Fruit fly (Drosophila melanogaster): ENCODE results near the gene cdm.

Gene cdm

DNA sequence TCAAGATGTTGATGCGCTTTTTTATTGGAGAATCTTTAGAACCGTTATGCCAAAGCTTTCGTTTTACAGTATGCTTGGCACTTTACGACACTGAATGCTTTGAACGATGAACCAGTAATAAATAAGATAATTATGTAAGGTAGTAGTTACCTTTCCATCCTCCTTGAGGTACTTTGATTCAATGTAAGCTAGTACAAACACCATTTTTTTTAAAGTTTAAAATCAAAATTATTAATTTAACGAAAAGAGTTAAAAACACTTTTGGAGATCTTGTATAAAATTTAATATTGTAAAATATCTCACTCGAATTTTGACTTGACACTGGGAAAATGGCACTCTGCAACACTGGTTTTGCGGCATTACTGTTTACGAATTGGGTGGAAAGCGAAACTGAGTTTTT, 2.1 kb upstream of the cdm start, which contains the start of the genes Arp5 and CG7208:
Arp5 (plus strand) TSS at position 114 of the 400 bp plus-strand sequence.
CG7208 (minus strand) TSS at position 331 of the 400 bp plus-strand sequence.
- TF ChIP-seq br (GFP tag; optimal IDR thresholded peaks at IDR 0.05) (peak; percentile 56), psq (GFP tag; optimal IDR thresholded peaks at IDR 0.05) (peak; percentile 97), brk (GFP tag; optimal IDR thresholded peaks at IDR 0.05) (no peak), foxo (GFP tag; optimal IDR thresholded peaks at IDR 0.05) (peak in 1 of 2 experiments; percentile 77), OdsH (GFP tag; optimal IDR thresholded peaks at IDR 0.05) (peak; percentile 76), usp (GFP tag; optimal IDR thresholded peaks at IDR 0.05) (no peak), CrebA (GFP tag; optimal IDR thresholded peaks at IDR 0.05; ENCODE audit: borderline replicate concordance) (no peak), tai (GFP tag; optimal IDR thresholded peaks at IDR 0.05) (no peak), Rel (GFP tag; optimal IDR thresholded peaks at IDR 0.05) (no peak), Rel (tag; optimal IDR thresholded peaks at IDR 0.05) (peak; percentile 24), sv (GFP tag; optimal IDR thresholded peaks at IDR 0.05) (peak; percentile 57), lola (GFP tag; optimal IDR thresholded peaks at IDR 0.05) (no peak), CG9705 (GFP tag; optimal IDR thresholded peaks at IDR 0.05) (peak; percentile 47), sage (GFP tag; optimal IDR thresholded peaks at IDR 0.05) (no peak), Jra (GFP tag; optimal IDR thresholded peaks at IDR 0.05) (peak; percentile 65), rgr (GFP tag; optimal IDR thresholded peaks at IDR 0.05) (peak; percentile 81), Hnf4 (GFP tag; optimal IDR thresholded peaks at IDR 0.05) (no peak), woc (GFP tag; optimal IDR thresholded peaks at IDR 0.05) (no peak), Vsx2 (GFP tag; optimal IDR thresholded peaks at IDR 0.05; ENCODE audit: partially characterized antibody) (no peak), Hr83 (GFP tag; optimal IDR thresholded peaks at IDR 0.05; ENCODE audit: poor library complexity, severe bottlenecking) (peak; percentile 3), ey (GFP tag; optimal IDR thresholded peaks at IDR 0.05) (peak; percentile 74), GATAd (GFP tag; optimal IDR thresholded peaks at IDR 0.05) (peak; percentile 44), dmrt93B (GFP tag; optimal IDR thresholded peaks at IDR 0.05) (no peak), Dfd (GFP tag; optimal IDR thresholded peaks at IDR 0.05) (no peak), CG32264 (GFP tag; optimal IDR thresholded peaks at IDR 0.05) (no peak), dsf (GFP tag; optimal IDR thresholded peaks at IDR 0.05; ENCODE audit: borderline replicate concordance) (peak; percentile 50), Sp1 (GFP tag; optimal IDR thresholded peaks at IDR 0.05) (peak; percentile 65), h (GFP tag; optimal IDR thresholded peaks at IDR 0.05) (peak; percentile 92), Dif (GFP tag; optimal IDR thresholded peaks at IDR 0.05; ENCODE audit: partially characterized antibody) (no peak), Mio (GFP tag; optimal IDR thresholded peaks at IDR 0.05) (no peak), Hr78 (GFP tag; optimal IDR thresholded peaks at IDR 0.05) (no peak), Myc (optimal IDR thresholded peaks at IDR 0.05) (no peak), N (GFP tag; optimal IDR thresholded peaks at IDR 0.05) (no peak), fru (GFP tag; optimal IDR thresholded peaks at IDR 0.05) (peak; percentile 70), HLH106 (tag; optimal IDR thresholded peaks at IDR 0.05) (peak; percentile 70), Abd-B (GFP tag; optimal IDR thresholded peaks at IDR 0.05) (no peak)

DNA sequence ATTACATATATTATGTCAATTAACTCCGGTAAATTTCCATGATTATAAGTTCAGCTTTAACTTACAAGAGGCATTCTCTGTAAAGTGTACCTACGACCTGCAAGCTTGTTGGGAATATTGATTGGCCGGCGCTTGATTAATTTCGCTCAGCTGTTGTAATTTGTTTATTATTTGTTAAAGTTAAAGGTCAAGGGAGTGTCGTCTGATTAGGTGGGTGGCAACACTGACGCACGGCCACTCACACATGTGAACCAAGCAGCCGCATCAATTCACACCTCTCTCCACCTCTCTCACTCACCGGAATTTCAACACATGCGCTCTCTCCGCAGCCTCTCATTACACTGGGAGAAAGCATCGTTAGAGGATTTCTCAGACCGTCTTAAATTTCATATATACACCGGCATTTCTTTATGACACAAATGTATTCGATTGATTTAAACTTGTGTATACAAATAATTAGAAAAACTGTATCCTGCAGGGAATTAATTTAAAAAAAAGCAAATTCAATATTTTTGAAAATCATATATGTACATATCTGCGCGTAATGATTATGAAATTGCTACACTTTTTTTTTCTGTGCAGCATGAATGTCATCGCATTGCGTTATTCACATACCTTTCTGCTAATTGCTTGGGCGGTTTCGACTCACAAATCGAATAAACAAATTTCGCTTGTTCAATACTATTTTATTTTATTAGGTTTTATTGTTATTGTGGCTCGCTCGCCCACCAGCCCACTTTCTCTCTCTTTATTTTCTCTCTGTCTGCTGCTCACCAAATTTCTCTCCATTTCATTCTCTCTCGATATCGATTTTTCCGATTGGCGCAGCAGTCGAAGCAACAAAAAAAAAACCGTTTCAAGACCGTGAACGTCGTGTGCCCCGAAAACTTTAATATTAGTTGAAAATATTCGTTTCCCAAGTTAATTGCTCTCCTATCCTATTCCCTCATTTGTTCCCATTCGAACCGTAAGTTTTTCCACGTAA, 11.0 kb downstream of the cdm start:
- no peak for TF ChIP-seq Hr83 (GFP tag; optimal IDR thresholded peaks at IDR 0.05; ENCODE audit: poor library complexity, severe bottlenecking)
- peak in 1 of 2 experiments; percentile 77 for TF ChIP-seq foxo (GFP tag; optimal IDR thresholded peaks at IDR 0.05)
- no peak for TF ChIP-seq Hr78 (GFP tag; optimal IDR thresholded peaks at IDR 0.05)
- TF ChIP-seq OdsH (GFP tag; optimal IDR thresholded peaks at IDR 0.05) = peak; percentile 78
- TF ChIP-seq fru (GFP tag; optimal IDR thresholded peaks at IDR 0.05) = peak; percentile 82
- peak; percentile 78 for TF ChIP-seq h (GFP tag; optimal IDR thresholded peaks at IDR 0.05)
- peak; percentile 51 for TF ChIP-seq dmrt93B (GFP tag; optimal IDR thresholded peaks at IDR 0.05)
- no peak for TF ChIP-seq Abd-B (GFP tag; optimal IDR thresholded peaks at IDR 0.05)
- no peak for TF ChIP-seq Jra (GFP tag; optimal IDR thresholded peaks at IDR 0.05)
- TF ChIP-seq rgr (GFP tag; optimal IDR thresholded peaks at IDR 0.05) = no peak
- TF ChIP-seq woc (GFP tag; optimal IDR thresholded peaks at IDR 0.05) = peak; percentile 50
- TF ChIP-seq sage (GFP tag; optimal IDR thresholded peaks at IDR 0.05) = no peak
- TF ChIP-seq ey (GFP tag; optimal IDR thresholded peaks at IDR 0.05) = peak; percentile 78
- peak; percentile 65 for TF ChIP-seq CG9705 (GFP tag; optimal IDR thresholded peaks at IDR 0.05)
- TF ChIP-seq sv (GFP tag; optimal IDR thresholded peaks at IDR 0.05) = peak; percentile 93
- peak; percentile 7 for TF ChIP-seq CG32264 (GFP tag; optimal IDR thresholded peaks at IDR 0.05)
- TF ChIP-seq br (GFP tag; optimal IDR thresholded peaks at IDR 0.05) = peak; percentile 68
- peak; percentile 73 for TF ChIP-seq HLH106 (tag; optimal IDR thresholded peaks at IDR 0.05)
